Worm (Caenorhabditis elegans) whole organism, L3 larva: ENCODE results near the gene str-33.

Source experiments
- egl-27 ChIP-seq: sonication (generic microtip); optimal IDR thresholded peaks from 4 replicates; lab custom pipeline; 2017; ENCODE audit warnings: missing biosample characterization, missing genetic modification reagents, missing genetic modification characterization
- egl-5 ChIP-seq: fragments of 150-350 bp; optimal IDR thresholded peaks from 2 replicates; lab custom pipeline; 2017; ENCODE audit warnings: missing biosample characterization, missing genetic modification reagents, missing genetic modification characterization, inconsistent platforms
- fkh-10 ChIP-seq: sonication (generic microtip); optimal IDR thresholded peaks from 2 replicates; lab custom pipeline; 2017; ENCODE audit warnings: missing biosample characterization, missing genetic modification reagents, missing genetic modification characterization
- fos-1 ChIP-seq: fragments of 150-350 bp; optimal IDR thresholded peaks from 2 replicates; lab custom pipeline; 2014; ENCODE audit warnings: missing biosample characterization, missing genetic modification characterization
- mdl-1 ChIP-seq: fragments of 150-350 bp; optimal IDR thresholded peaks from 2 replicates; lab custom pipeline; 2014; ENCODE audit warnings: missing biosample characterization, missing genetic modification characterization
- nhr-25 ChIP-seq: sonication (generic microtip); optimal IDR thresholded peaks from 2 replicates; lab custom pipeline; 2017; ENCODE audit warnings: missing biosample characterization, missing genetic modification characterization
- nhr-28 ChIP-seq: fragments of 150-350 bp; optimal IDR thresholded peaks from 2 replicates; lab custom pipeline; 2014; ENCODE audit warnings: missing biosample characterization, missing genetic modification characterization
- nhr-76 ChIP-seq: fragments of 150-350 bp; sonication (generic microtip); optimal IDR thresholded peaks from 5 replicates; lab custom pipeline; 2014; ENCODE audit warnings: missing biosample characterization, missing genetic modification characterization
- snpc-4 ChIP-seq: fragments of 150-350 bp; optimal IDR thresholded peaks from 2 replicates; lab custom pipeline; 2014; ENCODE audit warnings: missing biosample characterization, missing genetic modification characterization
- ztf-11 ChIP-seq: fragments of 150-350 bp; optimal IDR thresholded peaks from 2 replicates; lab custom pipeline; 2014; ENCODE audit warnings: missing biosample characterization, missing genetic modification characterization

DNA sequence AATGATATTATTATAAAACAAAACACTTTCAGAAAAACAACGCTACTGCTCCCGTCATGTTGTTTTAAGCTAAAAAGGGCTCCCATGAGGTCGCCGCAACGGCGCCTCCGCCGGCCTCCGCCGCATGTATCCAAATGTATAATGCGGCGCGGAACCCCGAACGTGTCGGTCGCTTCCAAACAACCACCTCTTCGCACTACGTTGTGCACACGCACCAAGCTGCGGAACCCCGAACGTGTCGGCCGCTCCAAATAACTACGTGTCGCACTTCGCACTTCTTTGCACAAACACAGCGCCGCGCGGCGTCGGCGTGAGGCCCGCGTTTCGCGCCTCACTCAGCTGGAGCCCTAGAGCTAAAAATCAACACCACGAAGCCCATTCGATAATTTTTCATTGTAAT lies 11.4 kb upstream of the str-33 start:
- TF ChIP-seq egl-27 (tag; lab: Kevin White, UChicago) (no peak), ztf-11 (no peak), mdl-1 (tag; lab: Kevin White, UChicago) (no peak), fkh-10 (GFP tag; lab: Kevin White, UChicago) (no peak), egl-5 (tag; lab: Kevin White, UChicago) (no peak), nhr-76 (tag; lab: Kevin White, UChicago) (no peak), fos-1 (tag; lab: Kevin White, UChicago) (no peak), nhr-25 (tag; lab: Kevin White, UChicago) (no peak), nhr-28 (no peak), snpc-4 (tag; lab: Kevin White, UChicago) (no peak)
